Worm (Caenorhabditis elegans) whole organism, early embryonic: ENCODE measurements around the gene T26C5.5.

Source experiments
- B0310.2 ChIP-seq: sonication (generic microtip); optimal IDR thresholded peaks from 2 replicates; lab custom pipeline; 2016; ENCODE audit warnings: mild to moderate bottlenecking, missing genetic modification characterization, missing compliant biosample characterization
- F13C5.2 ChIP-seq: sonication (generic microtip); optimal IDR thresholded peaks from 2 replicates; lab custom pipeline; 2017; ENCODE audit warnings: mild to moderate bottlenecking, missing genetic modification characterization, inconsistent platforms, missing compliant biosample characterization
- aly-1 ChIP-seq: sonication (generic microtip); optimal IDR thresholded peaks from 2 replicates; lab custom pipeline; 2016; ENCODE audit warnings: missing genetic modification characterization, missing compliant biosample characterization
- ama-1 ChIP-seq: fragments of 150-350 bp; optimal IDR thresholded peaks from 2 replicates; lab custom pipeline; 2014
- ceh-13 ChIP-seq: fragments of 200-800 bp; sonication (Bioruptor generic); optimal IDR thresholded peaks from 2 replicates; lab custom pipeline; 2018; ENCODE audit warnings: mild to moderate bottlenecking, missing genetic modification characterization, missing compliant biosample characterization
- ceh-36 ChIP-seq: sonication (generic microtip); optimal IDR thresholded peaks from 2 replicates; lab custom pipeline; 2016; ENCODE audit warnings: missing genetic modification characterization, inconsistent platforms, missing compliant biosample characterization
- ets-7 ChIP-seq: sonication (generic microtip); optimal IDR thresholded peaks from 2 replicates; lab custom pipeline; 2016; ENCODE audit warnings: missing genotype, missing genetic modification characterization, missing compliant biosample characterization
- flt-1 ChIP-seq: fragments of 200-800 bp; sonication (Bioruptor generic); IDR thresholded peaks from 2 replicates; pipeline ENCODE4 v1.3.6; 2022; ENCODE audit warnings: missing genetic modification characterization, missing compliant biosample characterization
- hmbx-1 ChIP-seq: sonication (generic microtip); optimal IDR thresholded peaks from 2 replicates; lab custom pipeline; 2016; ENCODE audit warnings: mild to moderate bottlenecking, missing genetic modification characterization, missing compliant biosample characterization
- hmg-4 ChIP-seq: fragments of 200-800 bp; sonication (Bioruptor generic); optimal IDR thresholded peaks from 2 replicates; lab custom pipeline; 2018; ENCODE audit warnings: mild to moderate bottlenecking, missing genetic modification characterization, missing compliant biosample characterization
- hnd-1 ChIP-seq: sonication (generic microtip); optimal IDR thresholded peaks from 2 replicates; lab custom pipeline; 2016; ENCODE audit warnings: missing genetic modification characterization, missing compliant biosample characterization
- pes-1 ChIP-seq: fragments of 200-800 bp; sonication (Bioruptor generic); IDR thresholded peaks from 2 replicates; pipeline ENCODE4 v1.3.6; 2022; ENCODE audit warnings: missing genetic modification reagents, missing genetic modification characterization, missing compliant biosample characterization
- scrt-1 ChIP-seq: fragments of 200-800 bp; sonication (Bioruptor generic); IDR thresholded peaks from 2 replicates; pipeline ENCODE4 v1.3.6; 2022; ENCODE audit warnings: missing genetic modification characterization, missing compliant biosample characterization
- sea-1 ChIP-seq: fragments of 200-800 bp; sonication (Bioruptor generic); conservative IDR thresholded peaks from 2 replicates; pipeline ENCODE4 v1.3.6; 2022; ENCODE audit warnings: missing genetic modification characterization, missing compliant biosample characterization
- tbx-11 ChIP-seq: fragments of 200-800 bp; sonication (Bioruptor generic); IDR thresholded peaks from 2 replicates; pipeline ENCODE4 v1.3.6; 2022; ENCODE audit warnings: missing genetic modification characterization, missing compliant biosample characterization
- tbx-37 ChIP-seq: fragments of 200-800 bp; sonication (Bioruptor generic); conservative IDR thresholded peaks from 2 replicates; pipeline ENCODE4 v1.3.6; 2022; ENCODE audit warnings: missing genetic modification reagents, missing genetic modification characterization, missing compliant biosample characterization
- tra-4 ChIP-seq: sonication (generic microtip); optimal IDR thresholded peaks from 2 replicates; lab custom pipeline; 2017; ENCODE audit warnings: missing genetic modification characterization, missing compliant biosample characterization

T26C5.5 gene

ce11 chrII:9261403-9261802 lies 14.9 kb upstream of the T26C5.5 start:
- TF ChIP-seq B0310.2 (tag; lab: Kevin White, UChicago) = no peak
- no peak for TF ChIP-seq hmg-4
- no peak for TF ChIP-seq hmbx-1
- no peak for TF ChIP-seq hnd-1 (tag; lab: Kevin White, UChicago)
- TF ChIP-seq scrt-1 (GFP tag; lab: Robert Waterston, UW) = no peak
- no peak for TF ChIP-seq tbx-11 (GFP tag; lab: Robert Waterston, UW)
- no peak for TF ChIP-seq ets-7 (tag; lab: Kevin White, UChicago)
- no peak for TF ChIP-seq ceh-13
- no peak for TF ChIP-seq ama-1 (lab: Kevin White, UChicago)
- no peak for TF ChIP-seq pes-1 (GFP tag; lab: Robert Waterston, UW)
- no peak for TF ChIP-seq aly-1 (tag; lab: Kevin White, UChicago)
- no peak for TF ChIP-seq sea-1 (GFP tag; lab: Robert Waterston, UW)
- TF ChIP-seq ceh-36 (tag; lab: Kevin White, UChicago) = no peak

ce11 chrII:9260026-9260425 lies 13.5 kb upstream of the T26C5.5 start:
- TF ChIP-seq hmg-4 (peak; percentile 25), flt-1 (GFP tag; lab: Robert Waterston, UW) (no peak), ets-7 (tag; lab: Kevin White, UChicago) (no peak), tbx-11 (GFP tag; lab: Robert Waterston, UW) (no peak)

- TF ChIP-seq ama-1 (lab: Kevin White, UChicago) (peak; percentile 1), tbx-11 (GFP tag; lab: Robert Waterston, UW) (no peak)
Measured at ce11 chrII:9258566-9258965, 12.0 kb upstream of the T26C5.5 start.

ce11 chrII:9258034-9258556 lies 11.5 kb upstream of the T26C5.5 start:
- TF ChIP-seq ets-7 (tag; lab: Kevin White, UChicago) (no peak), B0310.2 (tag; lab: Kevin White, UChicago) (peak; percentile 51), ama-1 (lab: Kevin White, UChicago) (peak; percentile 80), hmg-4 (peak; percentile 35)

ce11 chrII:9254187-9254586 lies 7.6 kb upstream of the T26C5.5 start, which contains the start of gene nlp-82:
TSS of gene nlp-82 (minus strand) at chrII:9254287.
- TF ChIP-seq B0310.2 (tag; lab: Kevin White, UChicago) (no peak), tra-4 (no peak), ceh-13 (no peak), F13C5.2 (tag; lab: Kevin White, UChicago) (no peak), ama-1 (lab: Kevin White, UChicago) (no peak), hmbx-1 (no peak), ceh-36 (tag; lab: Kevin White, UChicago) (no peak), pes-1 (GFP tag; lab: Robert Waterston, UW) (no peak), scrt-1 (GFP tag; lab: Robert Waterston, UW) (no peak), hmg-4 (no peak), ets-7 (tag; lab: Kevin White, UChicago) (no peak)

- TF ChIP-seq tra-4 = no peak
- TF ChIP-seq hmg-4 = no peak
- no peak for TF ChIP-seq ets-7 (tag; lab: Kevin White, UChicago)
- no peak for TF ChIP-seq hnd-1 (tag; lab: Kevin White, UChicago)
- TF ChIP-seq aly-1 (tag; lab: Kevin White, UChicago) = no peak
- TF ChIP-seq flt-1 (GFP tag; lab: Robert Waterston, UW) = no peak
- no peak for TF ChIP-seq sea-1 (GFP tag; lab: Robert Waterston, UW)
- no peak for TF ChIP-seq pes-1 (GFP tag; lab: Robert Waterston, UW)
- TF ChIP-seq tbx-37 (GFP tag; lab: Robert Waterston, UW) = no peak
Measured at ce11 chrII:9251529-9251928, 5.0 kb upstream of the T26C5.5 start.

- no peak for TF ChIP-seq aly-1 (tag; lab: Kevin White, UChicago)
- no peak for TF ChIP-seq B0310.2 (tag; lab: Kevin White, UChicago)
- TF ChIP-seq sea-1 (GFP tag; lab: Robert Waterston, UW) = no peak
- no peak for TF ChIP-seq hmg-4
- no peak for TF ChIP-seq ets-7 (tag; lab: Kevin White, UChicago)
Measured at ce11 chrII:9250422-9250821, 3.9 kb upstream of the T26C5.5 start, which contains the start of gene T26C5.4. TSS of gene T26C5.4 (minus strand) at chrII:9250522.

ce11 chrII:9242804-9243203 lies 3.7 kb downstream of the T26C5.5 start:
- TF ChIP-seq hmbx-1 (no peak), F13C5.2 (tag; lab: Kevin White, UChicago) (peak; percentile 23)

ce11 chrII:9241610-9242009 lies 4.9 kb downstream of the T26C5.5 start:
- TF ChIP-seq B0310.2 (tag; lab: Kevin White, UChicago) (no peak), F13C5.2 (tag; lab: Kevin White, UChicago) (no peak), tra-4 (no peak), ceh-13 (no peak), aly-1 (tag; lab: Kevin White, UChicago) (no peak), hmg-4 (no peak), tbx-11 (GFP tag; lab: Robert Waterston, UW) (no peak), sea-1 (GFP tag; lab: Robert Waterston, UW) (no peak)
